Worm (Caenorhabditis elegans) whole organism, L3 larva: ENCODE results near the gene F22B5.5.

Experiments used
- ama-1 ChIP-seq: fragments of 150-350 bp; optimal IDR thresholded peaks from 2 replicates; lab custom pipeline; 2018
- pqm-1 ChIP-seq: fragments of 150-350 bp; optimal IDR thresholded peaks from 2 replicates; lab custom pipeline; 2017; ENCODE audit warnings: missing biosample characterization, missing genetic modification characterization, inconsistent platforms
- sea-2 ChIP-seq: fragments of 150-350 bp; sonication (generic microtip); optimal IDR thresholded peaks from 4 replicates; lab custom pipeline; 2014; ENCODE audit warnings: missing biosample characterization, missing genetic modification reagents, missing genetic modification characterization
- unc-62 ChIP-seq: fragments of 150-350 bp; sonication (generic microtip); optimal IDR thresholded peaks from 4 replicates; lab custom pipeline; 2014; ENCODE audit warnings: missing biosample characterization, missing genetic modification reagents, missing genetic modification characterization

- TF ChIP-seq ama-1 (no peak), pqm-1 (tag; lab: Kevin White, UChicago) (no peak), unc-62 (no peak), sea-2 (GFP tag; lab: Kevin White, UChicago) (no peak)
Measured at ce11 chrII:8498173-8498572, 43.8 kb upstream of the F22B5.5 start.
